Worm (Caenorhabditis elegans) whole organism, early embryonic: ENCODE measurements around the gene unc-130.

ENCODE experiments used
- B0310.2 ChIP-seq: sonication (generic microtip); optimal IDR thresholded peaks from 2 replicates; lab custom pipeline; 2016; ENCODE audit warnings: mild to moderate bottlenecking, missing genetic modification characterization, missing compliant biosample characterization
- F13C5.2 ChIP-seq: sonication (generic microtip); optimal IDR thresholded peaks from 2 replicates; lab custom pipeline; 2017; ENCODE audit warnings: mild to moderate bottlenecking, missing genetic modification characterization, inconsistent platforms, missing compliant biosample characterization
- aly-1 ChIP-seq: sonication (generic microtip); optimal IDR thresholded peaks from 2 replicates; lab custom pipeline; 2016; ENCODE audit warnings: missing genetic modification characterization, missing compliant biosample characterization
- ama-1 ChIP-seq: fragments of 150-350 bp; optimal IDR thresholded peaks from 2 replicates; lab custom pipeline; 2014
- ceh-13 ChIP-seq: fragments of 200-800 bp; sonication (Bioruptor generic); optimal IDR thresholded peaks from 2 replicates; lab custom pipeline; 2018; ENCODE audit warnings: mild to moderate bottlenecking, missing genetic modification characterization, missing compliant biosample characterization
- ceh-36 ChIP-seq: sonication (generic microtip); optimal IDR thresholded peaks from 2 replicates; lab custom pipeline; 2016; ENCODE audit warnings: missing genetic modification characterization, inconsistent platforms, missing compliant biosample characterization
- ets-7 ChIP-seq: sonication (generic microtip); optimal IDR thresholded peaks from 2 replicates; lab custom pipeline; 2016; ENCODE audit warnings: missing genotype, missing genetic modification characterization, missing compliant biosample characterization
- flt-1 ChIP-seq: fragments of 200-800 bp; sonication (Bioruptor generic); IDR thresholded peaks from 2 replicates; pipeline ENCODE4 v1.3.6; 2022; ENCODE audit warnings: missing genetic modification characterization, missing compliant biosample characterization
- hmbx-1 ChIP-seq: sonication (generic microtip); optimal IDR thresholded peaks from 2 replicates; lab custom pipeline; 2016; ENCODE audit warnings: mild to moderate bottlenecking, missing genetic modification characterization, missing compliant biosample characterization
- hmg-4 ChIP-seq: fragments of 200-800 bp; sonication (Bioruptor generic); optimal IDR thresholded peaks from 2 replicates; lab custom pipeline; 2018; ENCODE audit warnings: mild to moderate bottlenecking, missing genetic modification characterization, missing compliant biosample characterization
- hnd-1 ChIP-seq: sonication (generic microtip); optimal IDR thresholded peaks from 2 replicates; lab custom pipeline; 2016; ENCODE audit warnings: missing genetic modification characterization, missing compliant biosample characterization
- pes-1 ChIP-seq: fragments of 200-800 bp; sonication (Bioruptor generic); IDR thresholded peaks from 2 replicates; pipeline ENCODE4 v1.3.6; 2022; ENCODE audit warnings: missing genetic modification reagents, missing genetic modification characterization, missing compliant biosample characterization
- scrt-1 ChIP-seq: fragments of 200-800 bp; sonication (Bioruptor generic); IDR thresholded peaks from 2 replicates; pipeline ENCODE4 v1.3.6; 2022; ENCODE audit warnings: missing genetic modification characterization, missing compliant biosample characterization
- sea-1 ChIP-seq: fragments of 200-800 bp; sonication (Bioruptor generic); conservative IDR thresholded peaks from 2 replicates; pipeline ENCODE4 v1.3.6; 2022; ENCODE audit warnings: missing genetic modification characterization, missing compliant biosample characterization
- tbx-11 ChIP-seq: fragments of 200-800 bp; sonication (Bioruptor generic); IDR thresholded peaks from 2 replicates; pipeline ENCODE4 v1.3.6; 2022; ENCODE audit warnings: missing genetic modification characterization, missing compliant biosample characterization
- tbx-37 ChIP-seq: fragments of 200-800 bp; sonication (Bioruptor generic); conservative IDR thresholded peaks from 2 replicates; pipeline ENCODE4 v1.3.6; 2022; ENCODE audit warnings: missing genetic modification reagents, missing genetic modification characterization, missing compliant biosample characterization
- tra-4 ChIP-seq: sonication (generic microtip); optimal IDR thresholded peaks from 2 replicates; lab custom pipeline; 2017; ENCODE audit warnings: missing genetic modification characterization, missing compliant biosample characterization

unc-130 gene

DNA sequence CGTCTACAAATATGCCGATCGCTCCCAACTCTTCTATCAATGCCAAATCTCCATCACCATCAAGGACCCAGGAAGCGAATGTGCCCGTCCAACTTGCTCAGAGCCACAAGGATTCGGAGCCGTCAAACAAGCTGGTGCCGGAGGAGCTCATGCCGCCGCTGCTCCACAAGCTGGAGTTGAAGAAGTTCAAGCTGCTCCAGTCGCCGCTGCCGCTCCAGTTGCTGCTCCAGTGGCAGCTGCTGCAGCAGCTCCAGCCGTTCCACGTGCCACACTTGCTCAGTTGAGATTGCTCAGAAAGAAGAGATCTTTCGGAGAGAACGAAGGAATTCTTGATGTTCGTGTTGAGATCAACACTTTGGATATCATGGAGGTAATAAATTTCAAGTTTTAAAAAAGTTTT lies 10.9 kb upstream of the unc-130 start:
- TF ChIP-seq ceh-13 (GFP tag; lab: Kevin White, UChicago) (no peak), pes-1 (GFP tag; lab: Robert Waterston, UW) (no peak), tra-4 (tag; lab: Kevin White, UChicago) (no peak), aly-1 (tag; lab: Kevin White, UChicago) (no peak), tbx-11 (no peak)

ce11 chrII:11274876-11275275 lies 6.9 kb upstream of the unc-130 start:
- no peak for TF ChIP-seq ceh-13 (GFP tag; lab: Kevin White, UChicago)
- TF ChIP-seq flt-1 (GFP tag; lab: Robert Waterston, UW): no peak
- no peak for TF ChIP-seq tbx-37 (GFP tag; lab: Robert Waterston, UW)
- TF ChIP-seq tbx-11: no peak
- TF ChIP-seq tra-4 (tag; lab: Kevin White, UChicago): no peak
- TF ChIP-seq aly-1 (tag; lab: Kevin White, UChicago): no peak

DNA sequence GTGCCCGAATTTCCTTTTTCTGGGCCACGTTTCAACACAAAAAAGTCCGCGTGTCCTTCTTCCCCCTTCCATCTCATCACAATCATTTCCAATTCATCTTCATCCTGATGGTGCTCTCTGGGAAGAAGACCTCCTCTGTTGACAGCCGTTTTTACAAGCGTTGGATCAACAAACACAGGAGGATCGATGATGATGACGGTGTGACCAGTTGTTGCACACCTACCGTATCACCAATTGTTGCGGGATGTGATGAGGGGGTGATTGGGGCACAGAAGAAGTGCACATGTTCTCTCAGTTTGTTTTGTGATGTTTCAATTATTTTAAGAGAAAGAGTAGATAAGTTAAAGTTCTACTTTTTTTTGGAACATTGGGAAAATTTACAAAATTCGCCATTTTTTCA lies 6.3 kb upstream of the unc-130 start:
- TF ChIP-seq tbx-37 (GFP tag; lab: Robert Waterston, UW) (no peak), pes-1 (GFP tag; lab: Robert Waterston, UW) (no peak), scrt-1 (no peak), ceh-36 (tag; lab: Kevin White, UChicago) (no peak)

DNA sequence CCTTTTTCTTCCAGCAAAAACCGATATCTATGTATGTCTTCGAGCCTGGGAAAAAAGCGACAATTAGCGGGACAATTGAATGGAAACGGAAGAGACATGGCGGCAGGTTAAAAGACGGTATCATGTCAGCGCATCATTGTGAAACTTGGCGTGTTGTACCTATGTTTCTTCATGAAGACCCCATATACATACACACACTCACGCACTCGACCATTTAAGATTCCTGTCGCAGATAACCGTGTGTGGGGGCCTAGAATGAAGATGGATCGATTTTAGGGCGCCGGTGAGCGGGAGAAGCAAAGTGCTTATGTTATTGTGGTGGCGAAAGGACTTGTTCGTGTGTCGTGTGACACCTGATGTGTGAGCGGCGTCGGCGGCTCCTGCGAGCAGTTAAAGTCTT lies 4.9 kb upstream of the unc-130 start:
- TF ChIP-seq sea-1 (GFP tag; lab: Robert Waterston, UW) (no peak), tbx-11 (no peak), ceh-36 (tag; lab: Kevin White, UChicago) (no peak), ceh-13 (GFP tag; lab: Kevin White, UChicago) (no peak), scrt-1 (no peak), hnd-1 (tag; lab: Kevin White, UChicago) (no peak), tbx-37 (GFP tag; lab: Robert Waterston, UW) (no peak), F13C5.2 (tag; lab: Kevin White, UChicago) (no peak), tra-4 (tag; lab: Kevin White, UChicago) (no peak), ama-1 (lab: Kevin White, UChicago) (no peak), ets-7 (tag; lab: Kevin White, UChicago) (no peak), aly-1 (tag; lab: Kevin White, UChicago) (no peak), hmg-4 (GFP tag; lab: Kevin White, UChicago) (no peak), hmbx-1 (no peak)

ce11 chrII:11279971-11280370 lies 1.8 kb upstream of the unc-130 start:
- TF ChIP-seq pes-1 (GFP tag; lab: Robert Waterston, UW): no peak
- no peak for TF ChIP-seq ceh-13 (GFP tag; lab: Kevin White, UChicago)
- TF ChIP-seq hmbx-1: no peak
- no peak for TF ChIP-seq flt-1 (GFP tag; lab: Robert Waterston, UW)
- TF ChIP-seq hmg-4 (GFP tag; lab: Kevin White, UChicago): no peak
- no peak for TF ChIP-seq tbx-37 (GFP tag; lab: Robert Waterston, UW)
- no peak for TF ChIP-seq B0310.2 (tag; lab: Kevin White, UChicago)
- TF ChIP-seq ama-1 (lab: Kevin White, UChicago): no peak
- TF ChIP-seq ets-7 (tag; lab: Kevin White, UChicago): no peak
- no peak for TF ChIP-seq F13C5.2 (tag; lab: Kevin White, UChicago)
- TF ChIP-seq sea-1 (GFP tag; lab: Robert Waterston, UW): no peak
- TF ChIP-seq ceh-36 (tag; lab: Kevin White, UChicago): no peak
- TF ChIP-seq tbx-11: no peak
- no peak for TF ChIP-seq scrt-1
- TF ChIP-seq hnd-1 (tag; lab: Kevin White, UChicago): no peak

- no peak for TF ChIP-seq pes-1 (GFP tag; lab: Robert Waterston, UW)
Observed at ce11 chrII:11281177-11281576, 589 bp upstream of the unc-130 start.

DNA sequence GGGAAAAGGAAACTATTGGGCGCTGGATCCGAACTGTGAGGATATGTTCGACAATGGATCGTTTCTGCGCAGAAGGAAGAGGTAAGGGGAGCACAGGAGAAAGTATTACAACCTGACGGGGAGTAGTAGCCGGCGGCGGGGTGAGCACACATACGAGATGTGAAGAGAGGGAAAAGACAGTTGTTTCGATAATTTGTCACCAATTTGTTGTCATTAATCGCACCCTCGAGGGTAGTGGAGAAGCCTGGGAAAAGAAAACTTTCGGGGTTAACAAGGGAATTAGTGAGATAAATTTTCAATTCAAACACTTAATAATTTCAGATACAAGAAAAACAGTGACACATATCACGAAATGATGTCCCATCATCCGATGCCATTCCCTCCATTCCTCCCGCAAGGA lies 1.2 kb downstream of the unc-130 start:
- no peak for TF ChIP-seq ceh-13 (GFP tag; lab: Kevin White, UChicago)
- no peak for TF ChIP-seq hmg-4 (GFP tag; lab: Kevin White, UChicago)
- no peak for TF ChIP-seq flt-1 (GFP tag; lab: Robert Waterston, UW)
- TF ChIP-seq tbx-37 (GFP tag; lab: Robert Waterston, UW): no peak
- TF ChIP-seq F13C5.2 (tag; lab: Kevin White, UChicago): no peak
- no peak for TF ChIP-seq ama-1 (lab: Kevin White, UChicago)
- TF ChIP-seq hmbx-1: no peak
- TF ChIP-seq pes-1 (GFP tag; lab: Robert Waterston, UW): no peak
- TF ChIP-seq ceh-36 (tag; lab: Kevin White, UChicago): no peak
- TF ChIP-seq B0310.2 (tag; lab: Kevin White, UChicago): no peak

ce11 chrII:11283803-11284202 lies 2.0 kb downstream of the unc-130 start:
- TF ChIP-seq ceh-36 (tag; lab: Kevin White, UChicago): no peak
- TF ChIP-seq hmg-4 (GFP tag; lab: Kevin White, UChicago): no peak
- no peak for TF ChIP-seq sea-1 (GFP tag; lab: Robert Waterston, UW)
- TF ChIP-seq ceh-13 (GFP tag; lab: Kevin White, UChicago): no peak
- TF ChIP-seq tbx-37 (GFP tag; lab: Robert Waterston, UW): no peak
- no peak for TF ChIP-seq pes-1 (GFP tag; lab: Robert Waterston, UW)
- TF ChIP-seq hnd-1 (tag; lab: Kevin White, UChicago): no peak
- TF ChIP-seq flt-1 (GFP tag; lab: Robert Waterston, UW): no peak
- TF ChIP-seq aly-1 (tag; lab: Kevin White, UChicago): no peak
- TF ChIP-seq B0310.2 (tag; lab: Kevin White, UChicago): no peak
- no peak for TF ChIP-seq hmbx-1
- TF ChIP-seq ets-7 (tag; lab: Kevin White, UChicago): no peak
- TF ChIP-seq tbx-11: no peak
- TF ChIP-seq ama-1 (lab: Kevin White, UChicago): no peak
- no peak for TF ChIP-seq F13C5.2 (tag; lab: Kevin White, UChicago)
- no peak for TF ChIP-seq scrt-1
- no peak for TF ChIP-seq tra-4 (tag; lab: Kevin White, UChicago)
